Fruit fly (Drosophila melanogaster) whole organism: ENCODE results near the gene Yp1.

Experiments
- CG8478 ChIP-seq: fragments of >200 bp; optimal IDR thresholded peaks from 2 replicates; lab custom pipeline; 2018; ENCODE audit warnings: inconsistent platforms
- Dll ChIP-seq: fragments of >200 bp; optimal IDR thresholded peaks from 2 replicates; lab custom pipeline; 2017
- EcR ChIP-seq, 2 experiments: fragments of >200 bp; optimal IDR thresholded peaks; 2 replicates each; lab custom pipeline; 2017; ENCODE audit warnings: missing biosample characterization in 2 of 2, missing genetic modification characterization in 2 of 2, missing genetic modification reagents in 2 of 2
- pan ChIP-seq: fragments of >200 bp; optimal IDR thresholded peaks from 2 replicates; lab custom pipeline; 2017
- psq ChIP-seq: fragments of >200 bp; optimal IDR thresholded peaks from 2 replicates; lab custom pipeline; 2017
- usp ChIP-seq: fragments of >200 bp; optimal IDR thresholded peaks from 2 replicates; lab custom pipeline; 2017; ENCODE audit warnings: missing biosample characterization, missing genetic modification characterization, mixed read lengths

dm6 chrX:10045763-10046162, 7.8 kb upstream of the Yp1 start:
- TF ChIP-seq CG8478 (lab: Kevin White, UChicago) (no peak), psq (no peak), pan (lab: Kevin White, UChicago) (no peak), EcR (GFP tag; optimal IDR thresholded peaks at IDR 0.05; lab: Kevin White, UChicago) (no peak), usp (no peak), Dll (no peak)
